Worm (Caenorhabditis elegans) whole organism, late embryonic: Measurements from ENCODE around the gene fbxb-47.

Source experiments
- C38D4.7 ChIP-seq: fragments of 200-800 bp; sonication (Bioruptor generic); optimal IDR thresholded peaks from 2 replicates; lab custom pipeline; 2018; ENCODE audit warnings: mild to moderate bottlenecking, missing genetic modification characterization, moderate library complexity, missing compliant biosample characterization
- F13H6.1 ChIP-seq: sonication (generic microtip); optimal IDR thresholded peaks from 2 replicates; lab custom pipeline; 2016; ENCODE audit warnings: missing genetic modification characterization, missing compliant biosample characterization
- K02D7.2 ChIP-seq: sonication (generic microtip); optimal IDR thresholded peaks from 2 replicates; lab custom pipeline; 2017; ENCODE audit warnings: mild to moderate bottlenecking, missing genetic modification characterization, missing compliant biosample characterization
- ama-1 ChIP-seq: fragments of 150-350 bp; optimal IDR thresholded peaks from 2 replicates; lab custom pipeline; 2014
- ceh-18 ChIP-seq: sonication (generic microtip); optimal IDR thresholded peaks from 2 replicates; lab custom pipeline; 2016; ENCODE audit warnings: missing genetic modification characterization, missing compliant biosample characterization
- ceh-19 ChIP-seq: fragments of 200-800 bp; sonication (Bioruptor generic); optimal IDR thresholded peaks from 2 replicates; lab custom pipeline; 2018; ENCODE audit warnings: mild to moderate bottlenecking, missing genetic modification characterization, missing compliant biosample characterization
- ceh-2 ChIP-seq: sonication (generic microtip); optimal IDR thresholded peaks from 2 replicates; lab custom pipeline; 2016; ENCODE audit warnings: missing genotype, missing genetic modification characterization, missing compliant biosample characterization
- ceh-22 ChIP-seq: sonication (generic microtip); optimal IDR thresholded peaks from 2 replicates; lab custom pipeline; 2017; ENCODE audit warnings: missing biosample characterization, missing genetic modification characterization
- ceh-31 ChIP-seq: sonication (generic microtip); optimal IDR thresholded peaks from 2 replicates; lab custom pipeline; 2016; ENCODE audit warnings: missing genetic modification characterization, missing compliant biosample characterization
- ceh-45 ChIP-seq: fragments of 200-800 bp; sonication (Bioruptor generic); IDR thresholded peaks from 2 replicates; pipeline ENCODE4 v1.3.6; 2022; ENCODE audit warnings: missing genetic modification reagents, missing genetic modification characterization, missing compliant biosample characterization
- ceh-48 ChIP-seq: sonication (generic microtip); optimal IDR thresholded peaks from 2 replicates; lab custom pipeline; 2016; ENCODE audit warnings: missing genetic modification characterization, inconsistent platforms, missing compliant biosample characterization
- ceh-6 ChIP-seq: fragments of 200-800 bp; sonication (Bioruptor generic); optimal IDR thresholded peaks from 2 replicates; lab custom pipeline; 2018; ENCODE audit warnings: mild to moderate bottlenecking, missing genetic modification characterization, missing compliant biosample characterization
- dmd-4 ChIP-seq: sonication (generic microtip); optimal IDR thresholded peaks from 2 replicates; lab custom pipeline; 2016; ENCODE audit warnings: borderline replicate concordance, missing genetic modification characterization, missing compliant biosample characterization
- dve-1 ChIP-seq: sonication (generic microtip); optimal IDR thresholded peaks from 2 replicates; lab custom pipeline; 2017; ENCODE audit warnings: antibody characterized with exemption, mild to moderate bottlenecking, missing genetic modification characterization, missing compliant biosample characterization
- elt-2 ChIP-seq: sonication (generic microtip); optimal IDR thresholded peaks from 2 replicates; lab custom pipeline; 2016; ENCODE audit warnings: missing genetic modification reagents, missing genetic modification characterization, missing compliant biosample characterization
- elt-4 ChIP-seq: sonication (generic microtip); optimal IDR thresholded peaks from 2 replicates; lab custom pipeline; 2016; ENCODE audit warnings: missing genetic modification characterization, missing compliant biosample characterization
- eyg-1 ChIP-seq: sonication (generic microtip); optimal IDR thresholded peaks from 2 replicates; lab custom pipeline; 2016; ENCODE audit warnings: missing genotype, missing genetic modification characterization, missing compliant biosample characterization
- fax-1 ChIP-seq: sonication (generic microtip); optimal IDR thresholded peaks from 2 replicates; lab custom pipeline; 2016; ENCODE audit warnings: missing genotype, missing genetic modification characterization, missing compliant biosample characterization
- fkh-10 ChIP-seq: fragments of 150-350 bp; optimal IDR thresholded peaks from 2 replicates; lab custom pipeline; 2014; ENCODE audit warnings: missing biosample characterization, missing genetic modification reagents, missing genetic modification characterization
- fkh-6 ChIP-seq: sonication (generic microtip); optimal IDR thresholded peaks from 2 replicates; lab custom pipeline; 2016; ENCODE audit warnings: missing genetic modification characterization, missing compliant biosample characterization
- hlh-15 ChIP-seq: sonication (generic microtip); optimal IDR thresholded peaks from 2 replicates; lab custom pipeline; 2016; ENCODE audit warnings: missing genetic modification characterization, missing compliant biosample characterization
- hlh-30 ChIP-seq: sonication (generic microtip); optimal IDR thresholded peaks from 2 replicates; lab custom pipeline; 2017; ENCODE audit warnings: antibody characterized with exemption, missing genetic modification characterization, missing compliant biosample characterization; ENCODE audit not compliant: insufficient read depth
- hlh-6 ChIP-seq: sonication (generic microtip); optimal IDR thresholded peaks from 2 replicates; lab custom pipeline; 2016; ENCODE audit warnings: missing genotype, missing genetic modification characterization, missing compliant biosample characterization
- lin-11 ChIP-seq: fragments of 200-800 bp; sonication (Bioruptor generic); optimal IDR thresholded peaks from 2 replicates; lab custom pipeline; 2018; ENCODE audit warnings: mild to moderate bottlenecking, missing genetic modification characterization, missing compliant biosample characterization
- madf-2 ChIP-seq: sonication (generic microtip); optimal IDR thresholded peaks from 2 replicates; lab custom pipeline; 2017; ENCODE audit warnings: missing genetic modification characterization, missing compliant biosample characterization
- mec-3 ChIP-seq: sonication (generic microtip); optimal IDR thresholded peaks from 2 replicates; lab custom pipeline; 2016; ENCODE audit warnings: borderline replicate concordance, missing genetic modification characterization, missing compliant biosample characterization
- nfya-1 ChIP-seq: sonication (generic microtip); optimal IDR thresholded peaks from 2 replicates; lab custom pipeline; 2017; ENCODE audit warnings: missing genetic modification characterization, mild to moderate bottlenecking, missing compliant biosample characterization, antibody characterized with exemption, moderate library complexity
- nhr-11 ChIP-seq: fragments of 150-350 bp; optimal IDR thresholded peaks from 2 replicates; lab custom pipeline; 2014; ENCODE audit warnings: missing biosample characterization, missing genetic modification characterization
- npax-4 ChIP-seq: sonication (generic microtip); optimal IDR thresholded peaks from 2 replicates; lab custom pipeline; 2016; ENCODE audit warnings: missing genetic modification characterization, missing compliant biosample characterization
- pat-9 ChIP-seq: fragments of 200-800 bp; sonication (Bioruptor generic); optimal IDR thresholded peaks from 2 replicates; lab custom pipeline; 2018; ENCODE audit warnings: mild to moderate bottlenecking, missing genetic modification characterization, moderate library complexity, missing compliant biosample characterization
- pax-1 ChIP-seq: fragments of 150-350 bp; optimal IDR thresholded peaks from 2 replicates; lab custom pipeline; 2014; ENCODE audit warnings: missing biosample characterization, missing genetic modification characterization
- pha-2 ChIP-seq: sonication (generic microtip); optimal IDR thresholded peaks from 2 replicates; lab custom pipeline; 2017; ENCODE audit warnings: mild to moderate bottlenecking, missing genetic modification characterization, missing compliant biosample characterization
- pqm-1 ChIP-seq: sonication (generic microtip); optimal IDR thresholded peaks from 2 replicates; lab custom pipeline; 2016; ENCODE audit warnings: missing genetic modification characterization, missing compliant biosample characterization
- rnt-1 ChIP-seq: sonication (generic microtip); optimal IDR thresholded peaks from 2 replicates; lab custom pipeline; 2016; ENCODE audit warnings: missing genetic modification characterization, missing compliant biosample characterization
- sdc-2 ChIP-seq: sonication (generic microtip); optimal IDR thresholded peaks from 2 replicates; lab custom pipeline; 2016; ENCODE audit warnings: missing genotype, missing genetic modification characterization, missing compliant biosample characterization
- sox-2 ChIP-seq: fragments of 200-800 bp; sonication (Bioruptor generic); IDR thresholded peaks from 2 replicates; pipeline ENCODE4 v1.3.6; 2022; ENCODE audit warnings: missing genetic modification reagents, missing genetic modification characterization, missing compliant biosample characterization
- sox-4 ChIP-seq: sonication (generic microtip); optimal IDR thresholded peaks from 2 replicates; lab custom pipeline; 2017; ENCODE audit warnings: mild to moderate bottlenecking, missing genetic modification characterization, inconsistent platforms, missing compliant biosample characterization
- tbx-2 ChIP-seq: sonication (generic microtip); optimal IDR thresholded peaks from 2 replicates; lab custom pipeline; 2016; ENCODE audit warnings: missing genetic modification characterization, missing compliant biosample characterization
- ttx-3 ChIP-seq: sonication (generic microtip); optimal IDR thresholded peaks from 2 replicates; lab custom pipeline; 2016; ENCODE audit warnings: missing genetic modification reagents, missing genetic modification characterization, missing compliant biosample characterization
- unc-3 ChIP-seq, 2 experiments: fragments of 200-800 bp in 1 of 2; sonication (Bioruptor generic) in 1 of 2; sonication (generic microtip) in 1 of 2; conservative IDR thresholded peaks in 1 of 2; optimal IDR thresholded peaks in 1 of 2; 2 replicates each; pipeline versions ENCODE4 v1.3.6 to Lab custom; 2016 to 2022; ENCODE audit warnings: missing compliant biosample characterization in 2 of 2, missing genetic modification characterization in 2 of 2, missing genetic modification reagents in 1 of 2
- unc-42 ChIP-seq: sonication (generic microtip); optimal IDR thresholded peaks from 2 replicates; lab custom pipeline; 2016; ENCODE audit warnings: missing genotype, missing genetic modification characterization, missing compliant biosample characterization
- unc-86 ChIP-seq: sonication (generic microtip); optimal IDR thresholded peaks from 2 replicates; lab custom pipeline; 2016; ENCODE audit warnings: missing genetic modification characterization, missing compliant biosample characterization
- zip-5 ChIP-seq: sonication (generic microtip); optimal IDR thresholded peaks from 2 replicates; lab custom pipeline; 2016; ENCODE audit warnings: missing genetic modification characterization, missing compliant biosample characterization
- ztf-16 ChIP-seq: sonication (generic microtip); optimal IDR thresholded peaks from 2 replicates; lab custom pipeline; 2017; ENCODE audit warnings: missing genetic modification characterization, missing compliant biosample characterization

The fbxb-47 gene

DNA sequence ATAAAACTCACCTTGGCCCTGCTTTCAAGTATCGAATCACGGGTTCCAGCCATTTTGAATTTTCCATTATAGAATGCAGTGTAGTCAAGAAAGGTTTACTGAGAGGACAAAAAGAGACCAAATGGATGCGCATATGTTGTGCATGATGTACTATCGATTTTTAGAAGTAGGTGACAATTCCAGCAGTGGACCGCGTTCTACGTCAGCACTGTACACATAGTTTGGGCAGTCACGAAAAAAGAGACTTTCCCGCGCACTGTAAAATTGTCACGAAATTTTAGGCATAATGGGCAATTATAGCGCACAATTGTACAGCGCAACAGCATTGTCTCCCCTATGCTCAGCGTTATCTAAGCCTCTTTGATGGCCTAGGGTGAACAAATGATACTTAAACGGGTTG is 12.3 kb downstream of the fbxb-47 start, which contains the start of gene fbxc-22:
Gene fbxc-22, minus strand, starts transcription at position 101 of the 400 bp plus-strand sequence.
- no peak for TF ChIP-seq ceh-22 (tag; lab: Kevin White, UChicago)
- no peak for TF ChIP-seq fkh-6
- no peak for TF ChIP-seq ztf-16 (tag; lab: Kevin White, UChicago)
- no peak for TF ChIP-seq elt-2
- TF ChIP-seq rnt-1 (tag; lab: Kevin White, UChicago) = no peak
- TF ChIP-seq unc-42 = no peak
- TF ChIP-seq unc-3 (GFP tag; conservative IDR thresholded peaks at IDR 0.05; lab: Robert Waterston, UW) = no peak
- TF ChIP-seq unc-3 (tag; optimal IDR thresholded peaks at IDR 0.05; lab: Kevin White, UChicago) = no peak

DNA sequence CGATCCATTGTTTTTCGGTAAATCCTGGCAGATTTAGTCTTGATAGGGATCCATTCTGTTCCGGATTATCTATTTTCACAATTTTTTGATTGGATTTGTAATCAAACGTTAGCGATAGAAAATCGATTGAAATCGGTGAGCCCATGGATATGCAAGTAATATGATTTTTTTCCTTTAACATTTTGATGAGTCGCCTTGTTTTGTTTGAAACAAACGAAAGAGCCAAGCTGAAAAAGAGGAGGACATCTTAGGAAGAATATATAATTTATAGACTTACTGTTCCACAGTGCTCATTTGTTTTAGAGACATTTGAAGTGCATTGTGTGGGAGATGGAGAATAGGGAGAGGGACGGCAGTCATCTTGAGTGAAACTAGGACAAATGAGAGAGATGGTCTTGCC is 14.4 kb downstream of the fbxb-47 start, which contains the start of the genes fbxb-18 and fbxb-19:
Gene fbxb-18, minus strand, starts transcription at position 101 of the 400 bp plus-strand sequence.
Gene fbxb-19, minus strand, starts transcription at position 369 of the 400 bp plus-strand sequence.
- TF ChIP-seq sox-4 (tag; lab: Kevin White, UChicago) = no peak
- TF ChIP-seq pha-2 (tag; lab: Kevin White, UChicago) = no peak
- no peak for TF ChIP-seq ceh-18 (tag; lab: Kevin White, UChicago)
- TF ChIP-seq unc-42 = no peak
- TF ChIP-seq eyg-1 (tag; lab: Kevin White, UChicago) = no peak
- TF ChIP-seq elt-2 = no peak
- TF ChIP-seq ttx-3 (tag; lab: Kevin White, UChicago) = no peak
- no peak for TF ChIP-seq ceh-31
- no peak for TF ChIP-seq madf-2
- TF ChIP-seq nfya-1 (tag; lab: Kevin White, UChicago) = no peak
- TF ChIP-seq elt-4 = no peak
- no peak for TF ChIP-seq dmd-4 (tag; lab: Kevin White, UChicago)
- TF ChIP-seq ceh-6 = no peak
- TF ChIP-seq dve-1 (tag; lab: Kevin White, UChicago) = no peak
- no peak for TF ChIP-seq hlh-6 (tag; lab: Kevin White, UChicago)
- TF ChIP-seq mec-3 (tag; lab: Kevin White, UChicago) = no peak
- TF ChIP-seq hlh-30 (tag; lab: Kevin White, UChicago) = no peak
- no peak for TF ChIP-seq fax-1 (tag; lab: Kevin White, UChicago)
- no peak for TF ChIP-seq zip-5 (tag; lab: Kevin White, UChicago)
- TF ChIP-seq, all 69 proteins: peak for 0

DNA sequence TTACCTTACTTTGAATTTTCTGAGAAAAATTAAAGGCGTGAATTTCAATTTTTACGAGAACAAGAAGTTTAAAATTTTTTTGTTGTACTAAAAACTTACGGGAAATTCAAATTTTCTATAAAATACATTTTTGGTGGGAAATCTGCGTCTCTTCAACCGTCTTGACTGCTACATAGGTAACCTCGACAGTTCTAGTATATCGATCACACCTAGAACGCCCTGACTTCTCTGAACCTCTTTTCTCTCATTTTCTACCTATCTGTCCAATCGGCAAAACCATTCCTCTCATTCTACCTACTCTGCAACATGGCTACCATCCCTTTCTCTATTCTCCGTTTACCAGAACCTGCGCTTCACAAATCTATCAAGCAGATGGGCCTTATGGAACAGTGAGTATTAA is 19.5 kb downstream of the fbxb-47 start, which contains the start of gene fbxb-25:
Gene fbxb-25, plus strand, starts transcription at position 301 of the 400 bp plus-strand sequence.
- no peak for TF ChIP-seq ceh-2
- TF ChIP-seq pat-9 (tag; lab: Kevin White, UChicago) = no peak
- no peak for TF ChIP-seq pqm-1 (tag; lab: Kevin White, UChicago)
- TF ChIP-seq ceh-45 = no peak
- no peak for TF ChIP-seq ceh-31
- TF ChIP-seq fax-1 (tag; lab: Kevin White, UChicago) = no peak
- no peak for TF ChIP-seq madf-2
- no peak for TF ChIP-seq hlh-30 (tag; lab: Kevin White, UChicago)
- no peak for TF ChIP-seq ama-1

DNA sequence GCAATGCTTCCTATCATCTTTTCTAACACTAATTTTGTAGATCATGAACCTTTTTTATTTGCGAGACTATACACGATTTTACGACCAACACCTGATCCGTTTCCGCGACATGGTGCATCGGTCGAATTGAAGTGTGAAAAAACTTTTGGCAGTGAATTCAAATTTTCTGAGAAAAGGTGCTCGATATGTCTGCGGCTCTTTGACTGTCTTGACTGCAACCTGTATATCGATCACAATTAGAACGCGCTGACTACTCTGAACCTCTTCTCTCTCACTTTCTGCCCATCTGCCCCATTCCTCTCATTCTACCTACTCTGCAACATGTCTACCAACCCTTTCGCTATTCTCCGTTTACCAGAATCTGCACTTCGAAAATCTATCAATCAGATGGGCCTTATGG is 21.0 kb downstream of the fbxb-47 start, which contains the start of gene fbxb-26:
Gene fbxb-26, plus strand, starts transcription at position 301 of the 400 bp plus-strand sequence.
- TF ChIP-seq C38D4.7 = no peak
- no peak for TF ChIP-seq nhr-11 (tag; lab: Kevin White, UChicago)
- no peak for TF ChIP-seq ztf-16 (tag; lab: Kevin White, UChicago)
- no peak for TF ChIP-seq ceh-48

ce11 chrII:1679081-1679480 is 24.2 kb downstream of the fbxb-47 start, which contains the start of gene irld-36:
Gene irld-36 (plus strand): TSS chrII:1679381.
- TF ChIP-seq mec-3 (tag; lab: Kevin White, UChicago) (no peak), npax-4 (no peak), tbx-2 (no peak), lin-11 (tag; lab: Kevin White, UChicago) (no peak), sdc-2 (no peak), unc-86 (no peak), nfya-1 (tag; lab: Kevin White, UChicago) (no peak), hlh-15 (tag; lab: Kevin White, UChicago) (no peak), madf-2 (no peak), C38D4.7 (no peak), dmd-4 (tag; lab: Kevin White, UChicago) (no peak), K02D7.2 (tag; lab: Kevin White, UChicago) (no peak), fkh-10 (no peak), F13H6.1 (tag; lab: Kevin White, UChicago) (no peak), ceh-19 (no peak), dve-1 (tag; lab: Kevin White, UChicago) (no peak), sox-2 (no peak), hlh-30 (tag; lab: Kevin White, UChicago) (no peak), pax-1 (tag; lab: Kevin White, UChicago) (no peak)
